Worm (Caenorhabditis elegans): ENCODE data around the gene T16A1.4.

The T16A1.4 gene

ce11 chrII:2122762-2123161 lies 41.4 kb downstream of the T16A1.4 start:
- TF ChIP-seq tra-4 (tag; optimal IDR thresholded peaks at IDR 0.05) (no peak), aly-1 (tag; optimal IDR thresholded peaks at IDR 0.05) (no peak), B0310.2 (tag; optimal IDR thresholded peaks at IDR 0.05) (no peak), tbx-37 (GFP tag; conservative IDR thresholded peaks at IDR 0.05) (no peak), ceh-13 (GFP tag; optimal IDR thresholded peaks at IDR 0.05) (no peak), ceh-36 (tag; optimal IDR thresholded peaks at IDR 0.05) (no peak), hmg-4 (GFP tag; optimal IDR thresholded peaks at IDR 0.05) (no peak), ets-7 (tag; optimal IDR thresholded peaks at IDR 0.05) (no peak), hmbx-1 (tag; optimal IDR thresholded peaks at IDR 0.05) (no peak), pes-1 (GFP tag; IDR thresholded peaks at IDR 0.05) (no peak), flt-1 (GFP tag; IDR thresholded peaks at IDR 0.05) (no peak), F13C5.2 (tag; optimal IDR thresholded peaks at IDR 0.05) (no peak), sea-1 (GFP tag; conservative IDR thresholded peaks at IDR 0.05) (no peak)

ce11 chrII:2130770-2131169 lies 49.4 kb downstream of the T16A1.4 start, which contains the start of gene sdz-28:
Gene sdz-28, plus strand, starts transcription at chrII:2131070.
- TF ChIP-seq scrt-1 (GFP tag; IDR thresholded peaks at IDR 0.05), result no peak

Measured in whole organism, early embryonic.